Fruit fly (Drosophila melanogaster) whole organism, embryonic: ENCODE measurements around the gene Prx4.

Source experiments
- CG10979 ChIP-seq: fragments of 200-800 bp; sonication (Bioruptor generic); optimal IDR thresholded peaks from 2 replicates; lab custom pipeline; 2018; ENCODE audit warnings: missing biosample characterization, mild to moderate bottlenecking, missing genetic modification characterization, moderate library complexity
- CG12236 ChIP-seq: fragments of 200-800 bp; sonication (Bioruptor generic); optimal IDR thresholded peaks from 2 replicates; lab custom pipeline; 2016; ENCODE audit warnings: missing biosample characterization, missing genetic modification characterization
- CG12299 ChIP-seq: fragments of 200-800 bp; sonication (Bioruptor generic); optimal IDR thresholded peaks from 2 replicates; lab custom pipeline; 2018; ENCODE audit warnings: missing biosample characterization, mild to moderate bottlenecking, missing genetic modification characterization
- CG1233 ChIP-seq: fragments of 200-800 bp; sonication (Bioruptor generic); optimal IDR thresholded peaks from 4 replicates; lab custom pipeline; 2018; ENCODE audit warnings: missing biosample characterization, mild to moderate bottlenecking, missing genetic modification characterization
- CG14965 ChIP-seq: fragments of 200-800 bp; sonication (Bioruptor generic); optimal IDR thresholded peaks from 2 replicates; lab custom pipeline; 2016; ENCODE audit warnings: missing biosample characterization, missing genetic modification characterization, borderline replicate concordance
- CG1647 ChIP-seq: fragments of 200-800 bp; sonication (Bioruptor generic); optimal IDR thresholded peaks from 3 replicates; lab custom pipeline; 2016; ENCODE audit warnings: missing biosample characterization, missing genetic modification characterization
- CG16815 ChIP-seq: fragments of 200-800 bp; sonication (Bioruptor generic); optimal IDR thresholded peaks from 3 replicates; lab custom pipeline; 2017; ENCODE audit warnings: missing biosample characterization, mild to moderate bottlenecking, missing genetic modification characterization
- CG17385 ChIP-seq: fragments of 200-800 bp; sonication (Bioruptor generic); optimal IDR thresholded peaks from 3 replicates; lab custom pipeline; 2018; ENCODE audit warnings: missing biosample characterization, mild to moderate bottlenecking, missing genetic modification characterization
- CG2120 ChIP-seq: fragments of 200-800 bp; sonication (Bioruptor generic); optimal IDR thresholded peaks from 3 replicates; lab custom pipeline; 2016; ENCODE audit warnings: missing biosample characterization, missing genetic modification characterization
- CG2712 ChIP-seq: fragments of 200-800 bp; optimal IDR thresholded peaks from 3 replicates; lab custom pipeline; 2019; ENCODE audit warnings: missing biosample characterization, mild to moderate bottlenecking, missing genetic modification characterization, moderate library complexity
- CG2889 ChIP-seq: fragments of 200-800 bp; sonication (Bioruptor generic); IDR thresholded peaks from 3 replicates; pipeline ENCODE4 v1.3.6; 2022; ENCODE audit warnings: missing biosample characterization, missing genetic modification characterization
- CG3163 ChIP-seq: fragments of 200-800 bp; sonication (Bioruptor generic); optimal IDR thresholded peaks from 3 replicates; lab custom pipeline; 2016; ENCODE audit warnings: missing biosample characterization, missing genetic modification characterization
- CG34376 ChIP-seq: fragments of 200-800 bp; sonication (Bioruptor generic); optimal IDR thresholded peaks from 2 replicates; lab custom pipeline; 2018; ENCODE audit warnings: missing biosample characterization, mild to moderate bottlenecking, missing genetic modification characterization
- CG3726 ChIP-seq: fragments of 200-800 bp; sonication (Bioruptor generic); IDR thresholded peaks from 3 replicates; pipeline ENCODE4, ENCODE4 v1.3.6; 2022; ENCODE audit warnings: missing biosample characterization, missing genetic modification characterization
- CG4282 ChIP-seq: fragments of 200-800 bp; sonication (Bioruptor generic); optimal IDR thresholded peaks from 2 replicates; lab custom pipeline; 2016; ENCODE audit warnings: missing biosample characterization, missing genetic modification characterization
- CG4730 ChIP-seq: fragments of 200-800 bp; sonication (Bioruptor generic); IDR thresholded peaks from 2 replicates; pipeline ENCODE4 v1.3.6; 2022; ENCODE audit warnings: missing biosample characterization, missing genetic modification characterization
- CG6175 ChIP-seq: fragments of 200-800 bp; sonication (Bioruptor generic); IDR thresholded peaks from 3 replicates; pipeline ENCODE4 v1.3.6; 2022; ENCODE audit warnings: missing biosample characterization, missing genetic modification characterization
- CG6854 ChIP-seq: fragments of 200-800 bp; sonication (Bioruptor generic); optimal IDR thresholded peaks from 3 replicates; lab custom pipeline; 2017; ENCODE audit warnings: missing biosample characterization, mild to moderate bottlenecking, missing genetic modification characterization
- CG8089 ChIP-seq: fragments of 200-800 bp; sonication (Bioruptor generic); optimal IDR thresholded peaks from 3 replicates; lab custom pipeline; 2016; ENCODE audit warnings: missing biosample characterization, missing genetic modification characterization
- CG9215 ChIP-seq: fragments of 200-800 bp; sonication (Bioruptor generic); IDR thresholded peaks from 2 replicates; pipeline ENCODE4 v1.3.6; 2022; ENCODE audit warnings: missing biosample characterization, missing genetic modification characterization
- Gsc ChIP-seq: fragments of 200-800 bp; sonication (Bioruptor generic); IDR thresholded peaks from 2 replicates; pipeline ENCODE4 v1.3.6; 2022; ENCODE audit warnings: missing biosample characterization, missing genetic modification characterization
- HLH54F ChIP-seq: fragments of 200-800 bp; sonication (Bioruptor generic); optimal IDR thresholded peaks from 3 replicates; lab custom pipeline; 2016; ENCODE audit warnings: missing biosample characterization, missing genetic modification characterization
- Hmr ChIP-seq: fragments of 200-800 bp; sonication (Bioruptor generic); optimal IDR thresholded peaks from 3 replicates; lab custom pipeline; 2017; ENCODE audit warnings: mild to moderate bottlenecking, missing biosample characterization, missing genetic modification reagents, missing genetic modification characterization
- Hmx ChIP-seq: fragments of 200-800 bp; sonication (Bioruptor generic); optimal IDR thresholded peaks from 2 replicates; lab custom pipeline; 2016; ENCODE audit warnings: missing biosample characterization, missing genetic modification characterization
- Lhr ChIP-seq: fragments of 200-800 bp; sonication (Bioruptor generic); optimal IDR thresholded peaks from 3 replicates; lab custom pipeline; 2017; ENCODE audit warnings: mild to moderate bottlenecking, missing biosample characterization, missing genetic modification reagents, missing genetic modification characterization
- MBD-R2 ChIP-seq: fragments of 200-800 bp; sonication (Bioruptor generic); IDR thresholded peaks from 2 replicates; pipeline ENCODE4 v1.3.6; 2022; ENCODE audit warnings: missing biosample characterization, missing genetic modification characterization
- NC2α ChIP-seq: fragments of 200-800 bp; sonication (Bioruptor generic); optimal IDR thresholded peaks from 2 replicates; lab custom pipeline; 2016; ENCODE audit warnings: missing biosample characterization, missing genetic modification characterization
- Ravus ChIP-seq: fragments of 200-800 bp; sonication (Bioruptor generic); IDR thresholded peaks from 2 replicates; pipeline ENCODE4 v1.3.6; 2022; ENCODE audit warnings: missing biosample characterization, missing genetic modification characterization
- Taf1 ChIP-seq: fragments of 200-800 bp; sonication (Bioruptor generic); IDR thresholded peaks from 2 replicates; pipeline ENCODE4 v1.3.6; 2022; ENCODE audit warnings: missing biosample characterization, missing genetic modification characterization
- Xbp1 ChIP-seq: fragments of 200-800 bp; sonication (Bioruptor generic); optimal IDR thresholded peaks from 3 replicates; lab custom pipeline; 2016; ENCODE audit warnings: missing biosample characterization, mild to moderate bottlenecking, missing genetic modification characterization
- Xrp1 ChIP-seq: fragments of 200-800 bp; sonication (Bioruptor generic); IDR thresholded peaks from 2 replicates; pipeline ENCODE4 v1.3.6; 2022; ENCODE audit warnings: missing biosample characterization, missing genetic modification characterization
- ase ChIP-seq: fragments of 200-800 bp; sonication (Bioruptor generic); IDR thresholded peaks from 3 replicates; pipeline ENCODE4 v1.3.6; 2022; ENCODE audit warnings: missing biosample characterization, missing genetic modification characterization
- btn ChIP-seq: fragments of 200-800 bp; sonication (Bioruptor generic); optimal IDR thresholded peaks from 2 replicates; lab custom pipeline; 2016; ENCODE audit warnings: missing biosample characterization, missing genetic modification characterization
- chif ChIP-seq, 2 experiments: fragments of 200-800 bp; sonication (Bioruptor generic); optimal IDR thresholded peaks; 3 replicates each; lab custom pipeline; 2016; ENCODE audit warnings: missing biosample characterization in 2 of 2, missing genetic modification characterization in 2 of 2
- ems ChIP-seq: fragments of 200-800 bp; sonication (Bioruptor generic); optimal IDR thresholded peaks from 3 replicates; lab custom pipeline; 2016; ENCODE audit warnings: missing biosample characterization, missing genetic modification characterization
- fd64A ChIP-seq: fragments of 200-800 bp; sonication (Bioruptor generic); optimal IDR thresholded peaks from 3 replicates; lab custom pipeline; 2018; ENCODE audit warnings: missing biosample characterization, mild to moderate bottlenecking, missing genetic modification characterization
- fu2 ChIP-seq: fragments of 200-800 bp; sonication (Bioruptor generic); optimal IDR thresholded peaks from 2 replicates; lab custom pipeline; 2016; ENCODE audit warnings: missing biosample characterization, missing genetic modification characterization
- hkb ChIP-seq, 2 experiments: fragments of 200-800 bp in 1 of 2; fragments of >200 bp in 1 of 2; sonication (Bioruptor generic) in 1 of 2; IDR thresholded peaks in 1 of 2; optimal IDR thresholded peaks in 1 of 2; 2 replicates each; pipeline versions ENCODE4 v1.3.6 to Lab custom; 2017 to 2022; ENCODE audit warnings: missing biosample characterization in 1 of 2, missing genetic modification characterization in 1 of 2
- kah ChIP-seq: fragments of 200-800 bp; sonication (Bioruptor generic); optimal IDR thresholded peaks from 2 replicates; lab custom pipeline; 2018; ENCODE audit warnings: missing biosample characterization, mild to moderate bottlenecking, missing genetic modification characterization
- kni ChIP-seq: fragments of 200-800 bp; sonication (Bioruptor generic); optimal IDR thresholded peaks from 3 replicates; lab custom pipeline; 2017; ENCODE audit warnings: mild to moderate bottlenecking, missing biosample characterization, missing genetic modification reagents, missing genetic modification characterization
- mirr ChIP-seq: fragments of 200-800 bp; sonication (Bioruptor generic); optimal IDR thresholded peaks from 3 replicates; lab custom pipeline; 2018; ENCODE audit warnings: missing biosample characterization, mild to moderate bottlenecking, missing genetic modification characterization
- pzg ChIP-seq: fragments of 200-800 bp; sonication (Bioruptor generic); optimal IDR thresholded peaks from 3 replicates; lab custom pipeline; 2018; ENCODE audit warnings: missing biosample characterization, mild to moderate bottlenecking, missing genetic modification characterization, moderate library complexity
- repo ChIP-seq: fragments of 200-800 bp; sonication (Bioruptor generic); optimal IDR thresholded peaks from 2 replicates; lab custom pipeline; 2016; ENCODE audit warnings: missing biosample characterization, missing genetic modification characterization
- schlank ChIP-seq: fragments of 200-800 bp; sonication (Bioruptor generic); optimal IDR thresholded peaks from 2 replicates; lab custom pipeline; 2018; ENCODE audit warnings: missing biosample characterization, mild to moderate bottlenecking, missing genetic modification characterization
- sens ChIP-seq: fragments of 200-800 bp; sonication (Bioruptor generic); peaks from one replicate; lab custom pipeline; 2016; ENCODE audit warnings: missing biosample characterization, missing genetic modification characterization
- sna ChIP-seq: fragments of 200-800 bp; sonication (Bioruptor generic); IDR thresholded peaks from 2 replicates; pipeline ENCODE4 v1.3.6; 2022; ENCODE audit warnings: missing biosample characterization, missing genetic modification characterization; ENCODE audit not compliant: partially characterized antibody
- tup ChIP-seq: fragments of 200-800 bp; sonication (Bioruptor generic); optimal IDR thresholded peaks from 2 replicates; lab custom pipeline; 2016; ENCODE audit warnings: missing biosample characterization, mild to moderate bottlenecking, missing genetic modification characterization, moderate library complexity
- tx ChIP-seq: fragments of 200-800 bp; sonication (Bioruptor generic); optimal IDR thresholded peaks from 2 replicates; lab custom pipeline; 2016; ENCODE audit warnings: missing biosample characterization, missing genetic modification characterization
- vnd ChIP-seq: fragments of 200-800 bp; sonication (Bioruptor generic); IDR thresholded peaks from 3 replicates; pipeline ENCODE4 v1.3.6; 2022; ENCODE audit warnings: missing biosample characterization, missing genetic modification characterization; ENCODE audit not compliant: partially characterized antibody
- zf30C ChIP-seq: fragments of 200-800 bp; sonication (Bioruptor generic); optimal IDR thresholded peaks from 3 replicates; lab custom pipeline; 2018; ENCODE audit warnings: missing biosample characterization, mild to moderate bottlenecking, missing genetic modification characterization

Gene Prx4

DNA sequence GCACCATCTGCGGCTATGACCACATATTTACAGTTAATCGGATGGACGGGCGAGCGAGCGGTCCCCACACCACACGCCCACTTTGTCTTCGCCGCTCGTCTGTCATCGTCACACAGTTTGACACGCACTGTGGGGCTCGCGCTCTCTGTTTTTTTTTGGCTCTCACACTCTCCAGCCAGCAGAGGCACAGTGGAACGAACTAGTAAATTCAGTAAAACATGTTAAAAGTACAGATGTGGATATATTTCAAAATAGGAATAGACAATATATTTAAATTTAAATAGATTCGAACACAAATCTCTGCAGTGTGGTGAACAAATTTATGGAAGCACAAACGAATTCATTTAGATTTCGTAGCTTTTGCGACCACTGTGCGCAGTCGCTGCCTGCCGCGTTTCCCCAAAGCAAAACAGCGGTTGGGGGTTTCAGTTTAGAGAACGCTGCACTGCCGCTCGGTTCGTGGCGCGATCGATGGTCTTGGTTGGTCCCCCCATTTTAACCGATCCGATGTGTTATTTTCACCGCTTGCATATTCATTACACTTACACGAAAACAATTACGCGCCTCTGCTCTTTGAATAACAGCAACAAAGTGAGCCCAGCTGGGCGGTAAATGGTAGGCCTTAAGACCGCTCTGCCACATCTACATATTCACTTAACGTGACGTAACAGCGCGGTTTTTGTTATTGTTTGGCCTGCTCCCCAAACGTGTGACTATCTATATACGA, 39.1 kb downstream of the Prx4 start (continued):
- peak; percentile 96 for TF ChIP-seq tx (GFP tag; lab: Kevin White, UChicago)
- peak; percentile 95 for TF ChIP-seq Lhr
- peak; percentile 97 for TF ChIP-seq CG4730 (GFP tag; lab: Robert Waterston, UW)
- peak; percentile 97 for TF ChIP-seq CG17385 (GFP tag; lab: Kevin White, UChicago)
- peak; percentile 78 for TF ChIP-seq CG3163 (GFP tag; lab: Kevin White, UChicago)
- peak; percentile 97 for TF ChIP-seq fd64A (GFP tag; lab: Kevin White, UChicago)
- TF ChIP-seq schlank (tag; lab: Kevin White, UChicago): peak; percentile 98
- TF ChIP-seq CG4282 (GFP tag; lab: Kevin White, UChicago): peak; percentile 96
- peak; percentile 98 for TF ChIP-seq CG12299 (tag; lab: Kevin White, UChicago)
- TF ChIP-seq MBD-R2: peak; percentile 99
- peak; percentile 97 for TF ChIP-seq CG1647 (GFP tag; lab: Kevin White, UChicago)
- TF ChIP-seq CG1233: peak; percentile 97
- TF ChIP-seq CG2120 (GFP tag; lab: Kevin White, UChicago): peak; percentile 99
- no peak for TF ChIP-seq Gsc
- peak; percentile 99 for TF ChIP-seq CG6854 (GFP tag; lab: Kevin White, UChicago)
- TF ChIP-seq Taf1: peak; percentile 97
- peak; percentile 93 for TF ChIP-seq fu2

DNA sequence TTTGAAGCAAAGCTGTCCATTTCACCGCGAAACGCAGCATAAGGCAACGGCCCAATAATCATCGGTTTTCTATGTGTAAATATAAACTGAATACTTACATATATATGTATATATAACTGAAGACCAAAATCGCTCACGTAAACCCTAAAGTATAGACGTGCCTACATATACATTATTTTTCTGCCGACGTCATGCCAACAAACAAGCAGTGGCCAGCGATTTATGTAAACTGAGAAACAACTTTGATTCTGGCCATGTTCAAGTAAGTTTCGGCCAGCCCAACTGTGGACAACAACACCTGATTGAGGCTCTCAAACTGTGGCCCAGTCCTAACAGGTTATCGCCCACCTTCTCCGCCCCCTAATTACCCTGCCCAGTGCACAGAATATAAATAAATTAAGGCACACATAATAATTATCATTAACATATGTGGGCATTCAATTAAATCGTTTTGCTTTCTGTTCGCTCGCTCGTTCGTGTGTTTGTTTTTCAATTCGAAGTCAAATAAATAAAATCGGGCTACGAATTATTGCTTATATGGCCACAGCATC, 39.9 kb downstream of the Prx4 start:
- no peak for TF ChIP-seq CG2712 (tag; lab: Kevin White, UChicago)
- TF ChIP-seq repo: no peak
- TF ChIP-seq chif (GFP tag; optimal IDR thresholded peaks at IDR 0.05; lab: Kevin White, UChicago): no peak
- no peak for TF ChIP-seq btn (GFP tag; lab: Kevin White, UChicago)
- no peak for TF ChIP-seq Xrp1 (GFP tag; lab: Robert Waterston, UW)
- no peak for TF ChIP-seq CG10979 (tag; lab: Kevin White, UChicago)
- no peak for TF ChIP-seq vnd (GFP tag; lab: Robert Waterston, UW)
- no peak for TF ChIP-seq CG3726
- peak; percentile 27 for TF ChIP-seq kni (GFP tag; lab: Kevin White, UChicago)
- no peak for TF ChIP-seq Hmx (GFP tag; lab: Kevin White, UChicago)
- no peak for TF ChIP-seq HLH54F (GFP tag; lab: Kevin White, UChicago)
- peak; percentile 69 for TF ChIP-seq sens
- TF ChIP-seq CG2889 (GFP tag; lab: Robert Waterston, UW): no peak
- TF ChIP-seq hkb (optimal IDR thresholded peaks at IDR 0.05; lab: Kevin White, UChicago): no peak
- TF ChIP-seq hkb (GFP tag; IDR thresholded peaks at IDR 0.05; lab: Robert Waterston, UW): no peak
- no peak for TF ChIP-seq ase (GFP tag; lab: Robert Waterston, UW)
- TF ChIP-seq CG6175: no peak
- TF ChIP-seq ems (GFP tag; lab: Kevin White, UChicago): no peak
- no peak for TF ChIP-seq Xbp1 (GFP tag; lab: Kevin White, UChicago)
- no peak for TF ChIP-seq NC2α (GFP tag; lab: Kevin White, UChicago)
- peak; percentile 25 for TF ChIP-seq CG34376
- no peak for TF ChIP-seq CG12236 (GFP tag; lab: Kevin White, UChicago)
- TF ChIP-seq kah: no peak
- TF ChIP-seq CG16815 (GFP tag; lab: Kevin White, UChicago): no peak
- no peak for TF ChIP-seq tup (GFP tag; lab: Kevin White, UChicago)
- no peak for TF ChIP-seq zf30C
- no peak for TF ChIP-seq Ravus (GFP tag; lab: Robert Waterston, UW)
- no peak for TF ChIP-seq CG9215 (GFP tag; lab: Robert Waterston, UW)
- no peak for TF ChIP-seq pzg
- peak; percentile 18 for TF ChIP-seq Hmr (GFP tag; lab: Kevin White, UChicago)
- TF ChIP-seq sna (GFP tag; lab: Robert Waterston, UW): no peak
- no peak for TF ChIP-seq CG14965 (GFP tag; lab: Kevin White, UChicago)
- peak; percentile 65 for TF ChIP-seq mirr (GFP tag; lab: Kevin White, UChicago)
- no peak for TF ChIP-seq CG8089 (GFP tag; lab: Kevin White, UChicago)
